Worm (Caenorhabditis elegans): ENCODE measurements around the gene dmsr-11.

- TF ChIP-seq ceh-58 (GFP tag; IDR thresholded peaks at IDR 0.05) (no peak), K12H6.12 (tag; optimal IDR thresholded peaks at IDR 0.05) (no peak), let-607 (tag; optimal IDR thresholded peaks at IDR 0.05) (no peak), D2030.7 (GFP tag; IDR thresholded peaks at IDR 0.05) (no peak), F10E7.11 (tag; optimal IDR thresholded peaks at IDR 0.05) (no peak), lin-35 (GFP tag; optimal IDR thresholded peaks at IDR 0.05) (no peak), ceh-100 (GFP tag; IDR thresholded peaks at IDR 0.05) (no peak), dpl-1 (GFP tag; optimal IDR thresholded peaks at IDR 0.05) (no peak)
Observed at ce11 chrV:6846507-6846906, 42.6 kb upstream of the dmsr-11 start, which contains the start of gene lgc-54.

Data from whole organism, young adult.